Fruit fly (Drosophila melanogaster) whole organism, embryonic: ENCODE results near the gene CG18508.
A peak's percentile ranks its signal among the peaks of the same experiment; 100 is the strongest.

Experiments used
- Asciz ChIP-seq: fragments of 200-800 bp; sonication (Bioruptor generic); optimal IDR thresholded peaks from 2 replicates; lab custom pipeline; 2017; ENCODE audit warnings: missing biosample characterization, mild to moderate bottlenecking, missing genetic modification characterization, missing genetic modification reagents
- Atf3 ChIP-seq: fragments of 200-800 bp; sonication (Bioruptor generic); optimal IDR thresholded peaks from 3 replicates; lab custom pipeline; 2016; ENCODE audit warnings: missing biosample characterization, missing genetic modification characterization
- Bgb ChIP-seq: fragments of 200-800 bp; sonication (Bioruptor generic); IDR thresholded peaks from 2 replicates; pipeline ENCODE4 v1.3.6; 2022; ENCODE audit warnings: missing biosample characterization, missing genetic modification characterization; ENCODE audit not compliant: partially characterized antibody
- Bteb2 ChIP-seq: fragments of 200-800 bp; sonication (Bioruptor generic); optimal IDR thresholded peaks from 2 replicates; lab custom pipeline; 2016; ENCODE audit warnings: missing biosample characterization, missing genetic modification characterization
- CG12104 ChIP-seq: fragments of 200-800 bp; sonication (Bioruptor generic); optimal IDR thresholded peaks from 3 replicates; lab custom pipeline; 2016; ENCODE audit warnings: missing biosample characterization, missing genetic modification characterization
- CG12155 ChIP-seq: fragments of 200-800 bp; sonication (Bioruptor generic); optimal IDR thresholded peaks from 3 replicates; lab custom pipeline; 2016; ENCODE audit warnings: missing biosample characterization, missing genetic modification characterization
- CG12236 ChIP-seq: fragments of 200-800 bp; sonication (Bioruptor generic); optimal IDR thresholded peaks from 2 replicates; lab custom pipeline; 2016; ENCODE audit warnings: missing biosample characterization, missing genetic modification characterization
- CG13287 ChIP-seq: fragments of 200-800 bp; sonication (Bioruptor generic); IDR thresholded peaks from 2 replicates; pipeline ENCODE4 v1.3.6; 2022; ENCODE audit warnings: missing biosample characterization, missing genetic modification characterization; ENCODE audit not compliant: partially characterized antibody
- CG14014 ChIP-seq: fragments of 200-800 bp; sonication (Bioruptor generic); IDR thresholded peaks from 2 replicates; pipeline ENCODE4 v1.3.6; 2022; ENCODE audit warnings: missing biosample characterization, missing genetic modification characterization
- CG17568 ChIP-seq: fragments of 200-800 bp; sonication (Bioruptor generic); optimal IDR thresholded peaks from 2 replicates; lab custom pipeline; 2018; ENCODE audit warnings: missing biosample characterization, mild to moderate bottlenecking, missing genetic modification characterization, moderate library complexity
- CG18476 ChIP-seq: fragments of 200-800 bp; sonication (Bioruptor generic); optimal IDR thresholded peaks from 2 replicates; lab custom pipeline; 2016; ENCODE audit warnings: missing biosample characterization, mild to moderate bottlenecking, missing genetic modification characterization
- CG3065 ChIP-seq: fragments of 200-800 bp; sonication (Bioruptor generic); optimal IDR thresholded peaks from 2 replicates; lab custom pipeline; 2016; ENCODE audit warnings: missing biosample characterization, missing genetic modification characterization
- CG3838 ChIP-seq: fragments of 200-800 bp; sonication (Bioruptor generic); optimal IDR thresholded peaks from 3 replicates; lab custom pipeline; 2016; ENCODE audit warnings: missing biosample characterization, missing genetic modification characterization
- CG4282 ChIP-seq: fragments of 200-800 bp; sonication (Bioruptor generic); optimal IDR thresholded peaks from 2 replicates; lab custom pipeline; 2016; ENCODE audit warnings: missing biosample characterization, missing genetic modification characterization
- CG4404 ChIP-seq: fragments of 200-800 bp; sonication (Bioruptor generic); IDR thresholded peaks from 2 replicates; pipeline ENCODE4 v1.3.6; 2022; ENCODE audit warnings: missing biosample characterization, missing genetic modification characterization
- CG4820 ChIP-seq: fragments of 200-800 bp; sonication (Bioruptor generic); optimal IDR thresholded peaks from 3 replicates; lab custom pipeline; 2016; ENCODE audit warnings: missing biosample characterization, missing genetic modification characterization
- CG5953 ChIP-seq: fragments of 200-800 bp; sonication (Bioruptor generic); IDR thresholded peaks from 2 replicates; pipeline ENCODE4 v1.3.6; 2022; ENCODE audit warnings: missing biosample characterization, missing genetic modification characterization
- CG6254 ChIP-seq: fragments of 200-800 bp; sonication (Bioruptor generic); optimal IDR thresholded peaks from 3 replicates; lab custom pipeline; 2017; ENCODE audit warnings: mild to moderate bottlenecking, missing biosample characterization, missing genetic modification reagents, missing genetic modification characterization
- CG7556 ChIP-seq: fragments of 200-800 bp; sonication (Bioruptor generic); optimal IDR thresholded peaks from 2 replicates; lab custom pipeline; 2017; ENCODE audit warnings: missing biosample characterization, mild to moderate bottlenecking, missing genetic modification characterization
- CG9727 ChIP-seq: fragments of 200-800 bp; sonication (Bioruptor generic); optimal IDR thresholded peaks from 3 replicates; lab custom pipeline; 2017; ENCODE audit warnings: missing biosample characterization, mild to moderate bottlenecking, missing genetic modification characterization
- CG9932 ChIP-seq: fragments of 200-800 bp; sonication (Bioruptor generic); IDR thresholded peaks from 2 replicates; pipeline ENCODE4 v1.3.6; 2022; ENCODE audit warnings: missing biosample characterization, missing genetic modification characterization
- Dad ChIP-seq: fragments of 200-800 bp; sonication (Bioruptor generic); optimal IDR thresholded peaks from 3 replicates; lab custom pipeline; 2016; ENCODE audit warnings: missing biosample characterization, missing genetic modification characterization
- Elba2 ChIP-seq: fragments of 200-800 bp; sonication (Bioruptor generic); optimal IDR thresholded peaks from 3 replicates; lab custom pipeline; 2016; ENCODE audit warnings: missing biosample characterization, missing genetic modification characterization
- Hmx ChIP-seq: fragments of 200-800 bp; sonication (Bioruptor generic); optimal IDR thresholded peaks from 2 replicates; lab custom pipeline; 2016; ENCODE audit warnings: missing biosample characterization, missing genetic modification characterization
- Mrtf ChIP-seq: fragments of 200-800 bp; sonication (Bioruptor generic); IDR thresholded peaks from 3 replicates; pipeline ENCODE4 v1.3.6; 2022; ENCODE audit warnings: missing biosample characterization, missing genetic modification characterization
- Ravus ChIP-seq: fragments of 200-800 bp; sonication (Bioruptor generic); IDR thresholded peaks from 2 replicates; pipeline ENCODE4 v1.3.6; 2022; ENCODE audit warnings: missing biosample characterization, missing genetic modification characterization
- Sin3A ChIP-seq: fragments of >200 bp; optimal IDR thresholded peaks from 2 replicates; lab custom pipeline; 2018
- Trl ChIP-seq, 3 experiments: fragments of >200 bp in 2 of 3; fragments of 200-800 bp in 1 of 3; sonication (Bioruptor generic) in 1 of 3; optimal IDR thresholded peaks; 2 replicates in 1 of 3; 3 replicates in 2 of 3; lab custom pipeline; 2016 to 2017; ENCODE audit warnings: missing biosample characterization in 1 of 3, missing genetic modification characterization in 1 of 3
- bowl ChIP-seq: fragments of 200-800 bp; sonication (Bioruptor generic); IDR thresholded peaks from 2 replicates; pipeline ENCODE4 v1.3.6; 2022; ENCODE audit warnings: missing biosample characterization, missing genetic modification characterization
- cad ChIP-seq: fragments of >200 bp; optimal IDR thresholded peaks from 2 replicates; lab custom pipeline; 2017; ENCODE audit warnings: missing biosample characterization, missing genetic modification characterization
- cg ChIP-seq: fragments of 200-800 bp; sonication (Bioruptor generic); optimal IDR thresholded peaks from 3 replicates; lab custom pipeline; 2019; ENCODE audit warnings: missing biosample characterization, mild to moderate bottlenecking, missing genetic modification characterization, moderate library complexity
- chinmo ChIP-seq: fragments of 200-800 bp; sonication (Bioruptor generic); IDR thresholded peaks from 4 replicates; pipeline ENCODE4 v1.3.6; 2022; ENCODE audit warnings: missing biosample characterization, missing genetic modification characterization; ENCODE audit not compliant: partially characterized antibody
- dm ChIP-seq: fragments of 200-800 bp; sonication (Bioruptor generic); optimal IDR thresholded peaks from 3 replicates; lab custom pipeline; 2016; ENCODE audit warnings: missing biosample characterization, missing genetic modification characterization
- dpn ChIP-seq, 2 experiments: fragments of 200-800 bp; sonication (Bioruptor generic); optimal IDR thresholded peaks; 3 replicates each; lab custom pipeline; 2016; ENCODE audit warnings: missing biosample characterization in 2 of 2, missing genetic modification characterization in 2 of 2
- en ChIP-seq: fragments of 200-800 bp; sonication (Bioruptor generic); optimal IDR thresholded peaks from 2 replicates; lab custom pipeline; 2016; ENCODE audit warnings: missing biosample characterization, missing genetic modification characterization
- eve ChIP-seq, 2 experiments: fragments of >200 bp; optimal IDR thresholded peaks; 2 replicates each; lab custom pipeline; 2017; ENCODE audit warnings: missing biosample characterization in 2 of 2, missing genetic modification characterization in 2 of 2
- fu2 ChIP-seq: fragments of 200-800 bp; sonication (Bioruptor generic); optimal IDR thresholded peaks from 2 replicates; lab custom pipeline; 2016; ENCODE audit warnings: missing biosample characterization, missing genetic modification characterization
- gce ChIP-seq: fragments of 200-800 bp; sonication (Bioruptor generic); IDR thresholded peaks from 3 replicates; pipeline ENCODE4 v1.3.6; 2022; ENCODE audit warnings: missing biosample characterization, missing genetic modification characterization
- hb ChIP-seq: fragments of 200-800 bp; sonication (Bioruptor generic); IDR thresholded peaks from 3 replicates; pipeline ENCODE4 v1.3.6; 2022; ENCODE audit warnings: missing biosample characterization, missing genetic modification characterization; ENCODE audit not compliant: partially characterized antibody
- jing ChIP-seq: fragments of 200-800 bp; sonication (Bioruptor generic); optimal IDR thresholded peaks from 2 replicates; lab custom pipeline; 2018; ENCODE audit warnings: missing biosample characterization, mild to moderate bottlenecking, missing genetic modification characterization
- jumu ChIP-seq: fragments of 200-800 bp; sonication (Bioruptor generic); optimal IDR thresholded peaks from 3 replicates; lab custom pipeline; 2016; ENCODE audit warnings: missing biosample characterization, missing genetic modification characterization
- kah ChIP-seq: fragments of 200-800 bp; sonication (Bioruptor generic); optimal IDR thresholded peaks from 2 replicates; lab custom pipeline; 2018; ENCODE audit warnings: missing biosample characterization, mild to moderate bottlenecking, missing genetic modification characterization
- ken ChIP-seq: fragments of 200-800 bp; sonication (Bioruptor generic); IDR thresholded peaks from 3 replicates; pipeline ENCODE4 v1.3.6; 2022; ENCODE audit warnings: missing biosample characterization, missing genetic modification characterization
- kni ChIP-seq: fragments of 200-800 bp; sonication (Bioruptor generic); optimal IDR thresholded peaks from 3 replicates; lab custom pipeline; 2017; ENCODE audit warnings: mild to moderate bottlenecking, missing biosample characterization, missing genetic modification reagents, missing genetic modification characterization
- mirr ChIP-seq: fragments of 200-800 bp; sonication (Bioruptor generic); optimal IDR thresholded peaks from 3 replicates; lab custom pipeline; 2018; ENCODE audit warnings: missing biosample characterization, mild to moderate bottlenecking, missing genetic modification characterization
- otp ChIP-seq: fragments of 200-800 bp; sonication (Bioruptor generic); IDR thresholded peaks from 3 replicates; pipeline ENCODE4, ENCODE4 v1.3.6; 2022; ENCODE audit warnings: missing biosample characterization, missing genetic modification characterization
- scrt ChIP-seq: fragments of 200-800 bp; sonication (Bioruptor generic); optimal IDR thresholded peaks from 2 replicates; lab custom pipeline; 2018; ENCODE audit warnings: missing biosample characterization, mild to moderate bottlenecking, missing genetic modification characterization, moderate library complexity
- sens-2 ChIP-seq: fragments of 200-800 bp; sonication (Bioruptor generic); IDR thresholded peaks from 2 replicates; pipeline ENCODE4 v1.3.6; 2022; ENCODE audit warnings: missing biosample characterization, missing genetic modification characterization
- shn ChIP-seq: fragments of 200-800 bp; sonication (Bioruptor generic); optimal IDR thresholded peaks from 3 replicates; lab custom pipeline; 2016; ENCODE audit warnings: missing biosample characterization, missing genetic modification characterization
- stc ChIP-seq: fragments of 200-800 bp; sonication (Bioruptor generic); IDR thresholded peaks from 2 replicates; pipeline ENCODE4 v1.3.6; 2022; ENCODE audit warnings: missing biosample characterization, missing genetic modification characterization

The CG18508 gene

dm6 chrX:3134383-3135101 lies 38.4 kb downstream of the CG18508 start, which contains the start of gene N (continued):
- TF ChIP-seq cg (GFP tag; lab: Kevin White, UChicago) (peak; percentile 29), sens-2 (GFP tag; lab: Robert Waterston, UW) (no peak), CG3838 (GFP tag; lab: Kevin White, UChicago) (no peak), stc (GFP tag; lab: Robert Waterston, UW) (peak; percentile 53; the same call in 1 of the 2 replicates), CG7556 (GFP tag; lab: Kevin White, UChicago) (peak; percentile 52), CG14014 (no peak; the same call in 1 of the 2 replicates), CG9727 (peak; percentile 1), shn (no peak), Atf3 (GFP tag; lab: Kevin White, UChicago) (peak; percentile 9), CG4282 (peak; percentile 51), CG12236 (GFP tag; lab: Kevin White, UChicago) (peak; percentile 39), Trl (optimal IDR thresholded peaks at IDR 0.05; lab: Kevin White, UChicago) (no peak), Trl (GFP tag; optimal IDR thresholded peaks at IDR 0.05; lab: Kevin White, UChicago) (peak; percentile 64), mirr (GFP tag; lab: Kevin White, UChicago) (no peak), CG9932 (peak; percentile 66), ken (GFP tag; lab: Robert Waterston, UW) (peak; percentile 46; the same call in 1 of the 3 replicates), Elba2 (no peak), CG18476 (GFP tag; lab: Kevin White, UChicago) (no peak), CG6254 (no peak), jing (GFP tag; lab: Kevin White, UChicago) (no peak), CG12104 (GFP tag; lab: Kevin White, UChicago) (no peak), CG13287 (GFP tag; lab: Robert Waterston, UW) (peak; percentile 65; the same call in 1 of the 2 replicates), CG4820 (GFP tag; lab: Kevin White, UChicago) (peak; percentile 0), otp (GFP tag; lab: Robert Waterston, UW) (no peak), CG5953 (GFP tag; lab: Robert Waterston, UW) (no peak), Bteb2 (GFP tag; lab: Kevin White, UChicago) (peak; percentile 30), Ravus (GFP tag; lab: Robert Waterston, UW) (no peak), dm (GFP tag; lab: Kevin White, UChicago) (peak; percentile 43), CG4404 (GFP tag; lab: Robert Waterston, UW) (no peak), fu2 (no peak), Mrtf (GFP tag; lab: Robert Waterston, UW) (0 out of 3 replicates have a peak, but pooled peaks have one; percentile 32), Asciz (GFP tag; lab: Kevin White, UChicago) (peak; percentile 38), Sin3A (lab: Kevin White, UChicago) (no peak), eve (GFP tag; optimal IDR thresholded peaks at IDR 0.05; lab: Kevin White, UChicago) (no peak), dpn (GFP tag; optimal IDR thresholded peaks at IDR 0.05; lab: Kevin White, UChicago) (peak; percentile 58 to 61), bowl (GFP tag; lab: Robert Waterston, UW) (no peak), en (GFP tag; lab: Kevin White, UChicago) (peak; percentile 16), hb (GFP tag; lab: Robert Waterston, UW) (no peak; the same call in 2 of the 3 replicates), Hmx (GFP tag; lab: Kevin White, UChicago) (no peak), cad (peak; percentile 8), CG12155 (GFP tag; lab: Kevin White, UChicago) (peak; percentile 32), CG17568 (GFP tag; lab: Kevin White, UChicago) (peak; percentile 29), gce (GFP tag; lab: Robert Waterston, UW) (no peak), kah (no peak), Dad (GFP tag; lab: Kevin White, UChicago) (no peak), Bgb (GFP tag; lab: Robert Waterston, UW) (peak; percentile 88), jumu (peak; percentile 45), CG3065 (GFP tag; lab: Kevin White, UChicago) (no peak), kni (GFP tag; lab: Kevin White, UChicago) (peak; percentile 36), scrt (GFP tag; lab: Kevin White, UChicago) (no peak), chinmo (GFP tag; lab: Robert Waterston, UW) (peak; percentile 88; the same call in 3 of the 4 replicates)
